Worm (Caenorhabditis elegans): ENCODE results near the gene ZC513.2.

ce11 chrV:8017924-8018323 lies 36.3 kb upstream of the ZC513.2 start:
- TF ChIP-seq zip-2 (tag; optimal IDR thresholded peaks at IDR 0.05) (no peak), lir-3 (tag; optimal IDR thresholded peaks at IDR 0.05) (no peak), tag-97 (GFP tag; IDR thresholded peaks at IDR 0.05) (no peak), ZK546.5 (tag; optimal IDR thresholded peaks at IDR 0.05) (no peak), ztf-11 (tag; optimal IDR thresholded peaks at IDR 0.05) (no peak), mdl-1 (tag; optimal IDR thresholded peaks at IDR 0.05) (no peak)

Data from whole organism, L4 larva.